Worm (Caenorhabditis elegans) whole organism, L2 larva: ENCODE results near the gene mlt-9.

Experiments used
- ama-1 ChIP-seq: fragments of 150-350 bp; optimal IDR thresholded peaks from 2 replicates; lab custom pipeline; 2018; ENCODE audit warnings: inconsistent platforms
- ceh-82 ChIP-seq: fragments of 150-350 bp; optimal IDR thresholded peaks from 2 replicates; lab custom pipeline; 2014; ENCODE audit warnings: missing biosample characterization, missing genetic modification characterization
- egl-27 ChIP-seq: sonication (generic microtip); optimal IDR thresholded peaks from 3 replicates; lab custom pipeline; 2017; ENCODE audit warnings: missing biosample characterization, missing genetic modification reagents, missing genetic modification characterization
- nhr-77 ChIP-seq: fragments of 150-350 bp; optimal IDR thresholded peaks from 2 replicates; lab custom pipeline; 2014; ENCODE audit warnings: missing biosample characterization, missing genetic modification characterization
- skn-1 ChIP-seq: sonication (generic microtip); optimal IDR thresholded peaks from 2 replicates; lab custom pipeline; 2017; ENCODE audit warnings: missing biosample characterization, missing genetic modification characterization
- unc-39 ChIP-seq: fragments of 150-350 bp; optimal IDR thresholded peaks from 2 replicates; lab custom pipeline; 2014; ENCODE audit warnings: missing biosample characterization, missing genetic modification characterization

ce11 chrX:15078276-15078675 lies 29.3 kb downstream of the mlt-9 start:
- TF ChIP-seq nhr-77 (tag; lab: Kevin White, UChicago) (no peak), ceh-82 (no peak), egl-27 (tag; lab: Kevin White, UChicago) (no peak), skn-1 (tag; lab: Kevin White, UChicago) (no peak), ama-1 (lab: Kevin White, UChicago) (no peak), unc-39 (no peak)
